Worm (Caenorhabditis elegans) whole organism, late embryonic: Measurements from ENCODE around the gene zfp-3.
A peak's percentile ranks its signal among the peaks of the same experiment; 100 is the strongest.

ENCODE experiments used
- T23F11.4 ChIP-seq: fragments of 200-800 bp; sonication (Bioruptor generic); optimal IDR thresholded peaks from 2 replicates; lab custom pipeline; 2018; ENCODE audit warnings: mild to moderate bottlenecking, missing genetic modification characterization, missing compliant biosample characterization
- Y22D7AL.16 ChIP-seq: sonication (generic microtip); optimal IDR thresholded peaks from 2 replicates; lab custom pipeline; 2016; ENCODE audit warnings: missing genetic modification characterization, missing compliant biosample characterization
- ahr-1 ChIP-seq: sonication (generic microtip); optimal IDR thresholded peaks from 2 replicates; lab custom pipeline; 2016; ENCODE audit warnings: missing genetic modification characterization, missing compliant biosample characterization
- ceh-18 ChIP-seq: sonication (generic microtip); optimal IDR thresholded peaks from 2 replicates; lab custom pipeline; 2016; ENCODE audit warnings: missing genetic modification characterization, missing compliant biosample characterization
- ceh-2 ChIP-seq: sonication (generic microtip); optimal IDR thresholded peaks from 2 replicates; lab custom pipeline; 2016; ENCODE audit warnings: missing genotype, missing genetic modification characterization, missing compliant biosample characterization
- ceh-24 ChIP-seq: sonication (generic microtip); optimal IDR thresholded peaks from 2 replicates; lab custom pipeline; 2016; ENCODE audit warnings: mild to moderate bottlenecking, missing genetic modification characterization, missing compliant biosample characterization
- ceh-34 ChIP-seq: sonication (generic microtip); optimal IDR thresholded peaks from 2 replicates; lab custom pipeline; 2016; ENCODE audit warnings: mild to moderate bottlenecking, missing genetic modification characterization, missing compliant biosample characterization
- ceh-48 ChIP-seq: sonication (generic microtip); optimal IDR thresholded peaks from 2 replicates; lab custom pipeline; 2016; ENCODE audit warnings: missing genetic modification characterization, inconsistent platforms, missing compliant biosample characterization
- ceh-6 ChIP-seq: fragments of 200-800 bp; sonication (Bioruptor generic); optimal IDR thresholded peaks from 2 replicates; lab custom pipeline; 2018; ENCODE audit warnings: mild to moderate bottlenecking, missing genetic modification characterization, missing compliant biosample characterization
- ceh-9 ChIP-seq: sonication (generic microtip); optimal IDR thresholded peaks from 2 replicates; lab custom pipeline; 2016; ENCODE audit warnings: mild to moderate bottlenecking, missing genetic modification characterization, inconsistent platforms, missing compliant biosample characterization
- che-1 ChIP-seq: sonication (generic microtip); optimal IDR thresholded peaks from 2 replicates; lab custom pipeline; 2016; ENCODE audit warnings: mild to moderate bottlenecking, missing genetic modification characterization, missing compliant biosample characterization
- dmd-4 ChIP-seq: sonication (generic microtip); optimal IDR thresholded peaks from 2 replicates; lab custom pipeline; 2016; ENCODE audit warnings: borderline replicate concordance, missing genetic modification characterization, missing compliant biosample characterization
- dve-1 ChIP-seq: sonication (generic microtip); optimal IDR thresholded peaks from 2 replicates; lab custom pipeline; 2017; ENCODE audit warnings: antibody characterized with exemption, mild to moderate bottlenecking, missing genetic modification characterization, missing compliant biosample characterization
- elt-2 ChIP-seq: sonication (generic microtip); optimal IDR thresholded peaks from 2 replicates; lab custom pipeline; 2016; ENCODE audit warnings: missing genetic modification reagents, missing genetic modification characterization, missing compliant biosample characterization
- ets-4 ChIP-seq: sonication (generic microtip); optimal IDR thresholded peaks from 2 replicates; lab custom pipeline; 2016; ENCODE audit warnings: missing genetic modification characterization, missing compliant biosample characterization
- fkh-10 ChIP-seq: fragments of 150-350 bp; optimal IDR thresholded peaks from 2 replicates; lab custom pipeline; 2014; ENCODE audit warnings: missing biosample characterization, missing genetic modification reagents, missing genetic modification characterization
- fkh-6 ChIP-seq: sonication (generic microtip); optimal IDR thresholded peaks from 2 replicates; lab custom pipeline; 2016; ENCODE audit warnings: missing genetic modification characterization, missing compliant biosample characterization
- hlh-15 ChIP-seq: sonication (generic microtip); optimal IDR thresholded peaks from 2 replicates; lab custom pipeline; 2016; ENCODE audit warnings: missing genetic modification characterization, missing compliant biosample characterization
- hlh-30 ChIP-seq: sonication (generic microtip); optimal IDR thresholded peaks from 2 replicates; lab custom pipeline; 2017; ENCODE audit warnings: antibody characterized with exemption, missing genetic modification characterization, missing compliant biosample characterization; ENCODE audit not compliant: insufficient read depth
- mec-3 ChIP-seq: sonication (generic microtip); optimal IDR thresholded peaks from 2 replicates; lab custom pipeline; 2016; ENCODE audit warnings: borderline replicate concordance, missing genetic modification characterization, missing compliant biosample characterization
- nfya-1 ChIP-seq: sonication (generic microtip); optimal IDR thresholded peaks from 2 replicates; lab custom pipeline; 2017; ENCODE audit warnings: missing genetic modification characterization, mild to moderate bottlenecking, missing compliant biosample characterization, antibody characterized with exemption, moderate library complexity
- nhr-232 ChIP-seq: sonication (generic microtip); optimal IDR thresholded peaks from 2 replicates; lab custom pipeline; 2016; ENCODE audit warnings: missing genetic modification characterization, missing compliant biosample characterization
- npax-4 ChIP-seq: sonication (generic microtip); optimal IDR thresholded peaks from 2 replicates; lab custom pipeline; 2016; ENCODE audit warnings: missing genetic modification characterization, missing compliant biosample characterization
- pag-3 ChIP-seq: sonication (generic microtip); optimal IDR thresholded peaks from 2 replicates; lab custom pipeline; 2016; ENCODE audit warnings: missing compliant biosample characterization, missing genetic modification characterization, borderline replicate concordance
- pat-9 ChIP-seq: fragments of 200-800 bp; sonication (Bioruptor generic); optimal IDR thresholded peaks from 2 replicates; lab custom pipeline; 2018; ENCODE audit warnings: mild to moderate bottlenecking, missing genetic modification characterization, moderate library complexity, missing compliant biosample characterization
- pha-2 ChIP-seq: sonication (generic microtip); optimal IDR thresholded peaks from 2 replicates; lab custom pipeline; 2017; ENCODE audit warnings: mild to moderate bottlenecking, missing genetic modification characterization, missing compliant biosample characterization
- pros-1 ChIP-seq: fragments of 150-350 bp; optimal IDR thresholded peaks from 2 replicates; lab custom pipeline; 2014; ENCODE audit warnings: missing biosample characterization, missing genetic modification reagents, missing genetic modification characterization
- rnt-1 ChIP-seq: sonication (generic microtip); optimal IDR thresholded peaks from 2 replicates; lab custom pipeline; 2016; ENCODE audit warnings: missing genetic modification characterization, missing compliant biosample characterization
- sdc-2 ChIP-seq: sonication (generic microtip); optimal IDR thresholded peaks from 2 replicates; lab custom pipeline; 2016; ENCODE audit warnings: missing genotype, missing genetic modification characterization, missing compliant biosample characterization
- sox-2 ChIP-seq: fragments of 200-800 bp; sonication (Bioruptor generic); IDR thresholded peaks from 2 replicates; pipeline ENCODE4 v1.3.6; 2022; ENCODE audit warnings: missing genetic modification reagents, missing genetic modification characterization, missing compliant biosample characterization
- tbx-2 ChIP-seq: sonication (generic microtip); optimal IDR thresholded peaks from 2 replicates; lab custom pipeline; 2016; ENCODE audit warnings: missing genetic modification characterization, missing compliant biosample characterization
- unc-3 ChIP-seq, 2 experiments: fragments of 200-800 bp in 1 of 2; sonication (Bioruptor generic) in 1 of 2; sonication (generic microtip) in 1 of 2; conservative IDR thresholded peaks in 1 of 2; optimal IDR thresholded peaks in 1 of 2; 2 replicates each; pipeline versions ENCODE4 v1.3.6 to Lab custom; 2016 to 2022; ENCODE audit warnings: missing compliant biosample characterization in 2 of 2, missing genetic modification characterization in 2 of 2, missing genetic modification reagents in 1 of 2
- unc-55 ChIP-seq: sonication (generic microtip); optimal IDR thresholded peaks from 2 replicates; lab custom pipeline; 2017; ENCODE audit warnings: missing biosample characterization, missing genetic modification reagents, missing genetic modification characterization
- unc-86 ChIP-seq: sonication (generic microtip); optimal IDR thresholded peaks from 2 replicates; lab custom pipeline; 2016; ENCODE audit warnings: missing genetic modification characterization, missing compliant biosample characterization
- ztf-16 ChIP-seq: sonication (generic microtip); optimal IDR thresholded peaks from 2 replicates; lab custom pipeline; 2017; ENCODE audit warnings: missing genetic modification characterization, missing compliant biosample characterization

zfp-3 gene

ce11 chrX:1486135-1486648, 39.7 kb upstream of the zfp-3 start, which contains the start of the genes D1005.10 and dhs-25:
Gene D1005.10 (minus strand): TSS chrX:1486185.
Gene dhs-25 (plus strand): TSS chrX:1486532.
- peak; percentile 7 for TF ChIP-seq tbx-2 (tag; lab: Kevin White, UChicago)
- TF ChIP-seq ceh-24: no peak
- TF ChIP-seq nhr-232: no peak
- no peak for TF ChIP-seq rnt-1 (tag; lab: Kevin White, UChicago)
- TF ChIP-seq mec-3: no peak
- no peak for TF ChIP-seq sox-2 (GFP tag; lab: Robert Waterston, UW)
- TF ChIP-seq ceh-9: no peak
- no peak for TF ChIP-seq ets-4
- peak; percentile 12 for TF ChIP-seq nfya-1
- peak; percentile 44 for TF ChIP-seq unc-55 (GFP tag; lab: Kevin White, UChicago)
- TF ChIP-seq ceh-18 (tag; lab: Kevin White, UChicago): no peak
- TF ChIP-seq hlh-30: peak; percentile 9
- TF ChIP-seq fkh-10 (GFP tag; lab: Kevin White, UChicago): no peak
- peak; percentile 39 for TF ChIP-seq sdc-2 (tag; lab: Kevin White, UChicago)

- no peak for TF ChIP-seq pat-9 (tag; lab: Kevin White, UChicago)
- no peak for TF ChIP-seq elt-2 (tag; lab: Kevin White, UChicago)
- no peak for TF ChIP-seq ceh-2 (tag; lab: Kevin White, UChicago)
- TF ChIP-seq Y22D7AL.16 (tag; lab: Kevin White, UChicago): no peak
- TF ChIP-seq che-1 (tag; lab: Kevin White, UChicago): no peak
- TF ChIP-seq dve-1 (tag; lab: Kevin White, UChicago): no peak
- no peak for TF ChIP-seq pag-3 (tag; lab: Kevin White, UChicago)
- TF ChIP-seq unc-3 (GFP tag; conservative IDR thresholded peaks at IDR 0.05; lab: Robert Waterston, UW): no peak
- no peak for TF ChIP-seq unc-3 (tag; optimal IDR thresholded peaks at IDR 0.05; lab: Kevin White, UChicago)
- TF ChIP-seq ahr-1 (tag; lab: Kevin White, UChicago): no peak
- no peak for TF ChIP-seq T23F11.4 (GFP tag; lab: Kevin White, UChicago)
- TF ChIP-seq pros-1: no peak
- no peak for TF ChIP-seq ceh-6 (GFP tag; lab: Kevin White, UChicago)
- no peak for TF ChIP-seq dmd-4 (tag; lab: Kevin White, UChicago)
- TF ChIP-seq tbx-2 (tag; lab: Kevin White, UChicago): no peak
- TF ChIP-seq ceh-34: no peak
- TF ChIP-seq ztf-16: no peak
- no peak for TF ChIP-seq ets-4
These were observed 39.3 kb upstream of the zfp-3 start, which contains the start of gene D1005.4 for ce11 chrX:1485718-1486117. Gene D1005.4 (minus strand): TSS chrX:1485818.

- TF ChIP-seq hlh-15 (no peak), sdc-2 (tag; lab: Kevin White, UChicago) (no peak), hlh-30 (no peak), pha-2 (tag; lab: Kevin White, UChicago) (no peak), unc-3 (GFP tag; conservative IDR thresholded peaks at IDR 0.05; lab: Robert Waterston, UW) (no peak), unc-3 (tag; optimal IDR thresholded peaks at IDR 0.05; lab: Kevin White, UChicago) (no peak), pag-3 (tag; lab: Kevin White, UChicago) (no peak), elt-2 (tag; lab: Kevin White, UChicago) (no peak), fkh-6 (no peak), npax-4 (tag; lab: Kevin White, UChicago) (no peak)
These were observed 36.8 kb upstream of the zfp-3 start for ce11 chrX:1483229-1483628.

- TF ChIP-seq ceh-48 (tag; lab: Kevin White, UChicago) (no peak), fkh-10 (GFP tag; lab: Kevin White, UChicago) (no peak), unc-86 (tag; lab: Kevin White, UChicago) (no peak), ztf-16 (no peak), pros-1 (no peak)
- TF ChIP-seq, all 69 proteins: peak for 0
These were observed 34.1 kb upstream of the zfp-3 start for ce11 chrX:1480564-1480963.
